ENCODE assay signal across 3 fruit fly cellular contexts in the genomic region with DNA sequence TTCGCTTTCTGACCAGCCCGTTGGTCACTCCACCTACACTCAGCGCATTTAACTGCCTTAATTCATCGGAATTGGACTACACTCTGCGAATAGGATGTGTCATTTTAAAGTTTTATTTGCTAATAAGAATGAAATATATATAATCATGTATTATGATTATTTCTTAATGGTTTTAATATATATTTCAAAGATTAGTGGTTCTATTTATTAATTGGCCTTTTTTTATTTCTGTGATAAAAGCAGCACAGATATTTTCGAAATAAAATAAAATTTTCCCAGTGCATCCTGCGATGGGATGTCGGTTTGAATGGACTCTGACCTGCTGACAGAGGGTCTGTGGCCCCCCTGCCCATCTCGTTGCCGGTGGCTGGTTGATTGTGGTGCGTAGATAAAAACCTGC.
A peak's percentile ranks its signal among the peaks of the same experiment; 100 is the strongest.
TF ChIP-seq lines count a peak whose summit lies in the region.

No protein-coding gene starts in this region.

- no peak for TF ChIP-seq CTCF in whole organism, embryonic (GFP tag; optimal IDR thresholded peaks at IDR 0.05; lab: Kevin White, UChicago)

TF ChIP-seq in whole organism, embryonic, 481 proteins besides CTCF, POLR2A, EP300 and RAD21 (continues in another document):
- no peak for TF ChIP-seq ems (GFP tag; optimal IDR thresholded peaks at IDR 0.05; lab: Kevin White, UChicago)
- no peak for TF ChIP-seq sqz (GFP tag; optimal IDR thresholded peaks at IDR 0.05; lab: Kevin White, UChicago)
- TF ChIP-seq Asciz (GFP tag; optimal IDR thresholded peaks at IDR 0.05; lab: Kevin White, UChicago) = no peak
- no peak for TF ChIP-seq eyg (GFP tag; optimal IDR thresholded peaks at IDR 0.05; lab: Kevin White, UChicago)
- TF ChIP-seq row (GFP tag; IDR thresholded peaks at IDR 0.05; lab: Robert Waterston, UW) = peak; percentile 53; the same call in 1 of the 3 replicates
- TF ChIP-seq CG7745 (tag; optimal IDR thresholded peaks at IDR 0.05; lab: Kevin White, UChicago) = no peak
- peak; percentile 50 for TF ChIP-seq Ptx1 (GFP tag; IDR thresholded peaks at IDR 0.05; lab: Robert Waterston, UW)
- TF ChIP-seq CoRest (tag; optimal IDR thresholded peaks at IDR 0.05; lab: Kevin White, UChicago) = peak; percentile 52
- no peak for TF ChIP-seq Hr78 (GFP tag; optimal IDR thresholded peaks at IDR 0.05; lab: Kevin White, UChicago)
- TF ChIP-seq wek (GFP tag; optimal IDR thresholded peaks at IDR 0.05; lab: Kevin White, UChicago) = no peak
- peak; percentile 63 for TF ChIP-seq CG18262 (tag; optimal IDR thresholded peaks at IDR 0.05; lab: Kevin White, UChicago)
- TF ChIP-seq CkIIα-i1 (GFP tag; IDR thresholded peaks at IDR 0.05; lab: Robert Waterston, UW) = no peak
- TF ChIP-seq crol (GFP tag; IDR thresholded peaks at IDR 0.05; lab: Robert Waterston, UW) = no peak
- TF ChIP-seq Dbx (GFP tag; IDR thresholded peaks at IDR 0.05; lab: Robert Waterston, UW) = no peak
- no peak for TF ChIP-seq CG10431 (GFP tag; optimal IDR thresholded peaks at IDR 0.05; lab: Kevin White, UChicago)
- TF ChIP-seq CG10654 (GFP tag; optimal IDR thresholded peaks at IDR 0.05; lab: Kevin White, UChicago) = no peak
- no peak for TF ChIP-seq CG17802 (tag; optimal IDR thresholded peaks at IDR 0.05; lab: Kevin White, UChicago)
- TF ChIP-seq CG15601 (tag; optimal IDR thresholded peaks at IDR 0.05; lab: Kevin White, UChicago) = peak; percentile 59
- no peak for TF ChIP-seq CG8478 (optimal IDR thresholded peaks at IDR 0.05; lab: Kevin White, UChicago)
- TF ChIP-seq CG13775 (GFP tag; optimal IDR thresholded peaks at IDR 0.05; lab: Kevin White, UChicago) = peak; percentile 10
- no peak for TF ChIP-seq CG11456 (GFP tag; IDR thresholded peaks at IDR 0.05; lab: Robert Waterston, UW)
- TF ChIP-seq oc (tag; optimal IDR thresholded peaks at IDR 0.05; lab: Kevin White, UChicago) = no peak
- peak; percentile 43 for TF ChIP-seq CG17829 (tag; optimal IDR thresholded peaks at IDR 0.05; lab: Kevin White, UChicago)
- TF ChIP-seq bsh (GFP tag; optimal IDR thresholded peaks at IDR 0.05; lab: Kevin White, UChicago) = peak in 1 of 2 experiments; percentile 66
- TF ChIP-seq pum (GFP tag; optimal IDR thresholded peaks at IDR 0.05; lab: Kevin White, UChicago) = no peak
- TF ChIP-seq nerfin-1 (tag; optimal IDR thresholded peaks at IDR 0.05; lab: Kevin White, UChicago) = peak; percentile 44
- no peak for TF ChIP-seq gcm2 (GFP tag; optimal IDR thresholded peaks at IDR 0.05; lab: Kevin White, UChicago)
- TF ChIP-seq tap (tag; optimal IDR thresholded peaks at IDR 0.05; lab: Kevin White, UChicago) = peak; percentile 10
- TF ChIP-seq phol (tag; optimal IDR thresholded peaks at IDR 0.05; lab: Kevin White, UChicago) = peak; percentile 55
- TF ChIP-seq CG12769 (tag; optimal IDR thresholded peaks at IDR 0.05; lab: Kevin White, UChicago) = no peak

TF ChIP-seq in whole organism, prepupa, 60 proteins besides CTCF, POLR2A, EP300 and RAD21:
- TF ChIP-seq acj6 (GFP tag; optimal IDR thresholded peaks at IDR 0.05; lab: Kevin White, UChicago) (no peak), svp (GFP tag; lab: Kevin White, UChicago) (peak; percentile 31)

TF ChIP-seq in whole organism, pupa, 21 proteins besides CTCF, POLR2A, EP300 and RAD21:
- TF ChIP-seq rn (GFP tag; IDR thresholded peaks at IDR 0.05; lab: Robert Waterston, UW) (no peak), CG34367 (tag; optimal IDR thresholded peaks at IDR 0.05; lab: Kevin White, UChicago) (no peak), Pif1B (GFP tag; optimal IDR thresholded peaks at IDR 0.05; lab: Kevin White, UChicago) (no peak), CG9948 (tag; optimal IDR thresholded peaks at IDR 0.05; lab: Kevin White, UChicago) (no peak), CG10348 (GFP tag; IDR thresholded peaks at IDR 0.05; lab: Robert Waterston, UW) (no peak), CG8159 (tag; optimal IDR thresholded peaks at IDR 0.05; lab: Kevin White, UChicago) (peak; percentile 27)

Comparison
In these comparisons a context has a peak if more than half of its experiments do, and no peak if none do; other contexts are left out.
1. Of the 7 proteins assayed by ChIP-seq in both whole organism, embryonic and whole organism, prepupa: peak only in whole organism, embryonic: Blimp-1 and Sox102F; only in whole organism, prepupa: none; in both: none; in neither: 5.